Worm (Caenorhabditis elegans) whole organism, late embryonic: ENCODE data around the gene F49H12.4.

ENCODE experiments used
- C38D4.7 ChIP-seq: fragments of 200-800 bp; sonication (Bioruptor generic); optimal IDR thresholded peaks from 2 replicates; lab custom pipeline; 2018; ENCODE audit warnings: mild to moderate bottlenecking, missing genetic modification characterization, moderate library complexity, missing compliant biosample characterization
- F13H6.1 ChIP-seq: sonication (generic microtip); optimal IDR thresholded peaks from 2 replicates; lab custom pipeline; 2016; ENCODE audit warnings: missing genetic modification characterization, missing compliant biosample characterization
- T23F11.4 ChIP-seq: fragments of 200-800 bp; sonication (Bioruptor generic); optimal IDR thresholded peaks from 2 replicates; lab custom pipeline; 2018; ENCODE audit warnings: mild to moderate bottlenecking, missing genetic modification characterization, missing compliant biosample characterization
- ahr-1 ChIP-seq: sonication (generic microtip); optimal IDR thresholded peaks from 2 replicates; lab custom pipeline; 2016; ENCODE audit warnings: missing genetic modification characterization, missing compliant biosample characterization
- ama-1 ChIP-seq: fragments of 150-350 bp; optimal IDR thresholded peaks from 2 replicates; lab custom pipeline; 2014
- ceh-14 ChIP-seq: sonication (generic microtip); optimal IDR thresholded peaks from 2 replicates; lab custom pipeline; 2016; ENCODE audit warnings: missing genotype, missing genetic modification characterization, missing compliant biosample characterization
- ceh-18 ChIP-seq: sonication (generic microtip); optimal IDR thresholded peaks from 2 replicates; lab custom pipeline; 2016; ENCODE audit warnings: missing genetic modification characterization, missing compliant biosample characterization
- ceh-2 ChIP-seq: sonication (generic microtip); optimal IDR thresholded peaks from 2 replicates; lab custom pipeline; 2016; ENCODE audit warnings: missing genotype, missing genetic modification characterization, missing compliant biosample characterization
- ceh-34 ChIP-seq: sonication (generic microtip); optimal IDR thresholded peaks from 2 replicates; lab custom pipeline; 2016; ENCODE audit warnings: mild to moderate bottlenecking, missing genetic modification characterization, missing compliant biosample characterization
- ceh-9 ChIP-seq: sonication (generic microtip); optimal IDR thresholded peaks from 2 replicates; lab custom pipeline; 2016; ENCODE audit warnings: mild to moderate bottlenecking, missing genetic modification characterization, inconsistent platforms, missing compliant biosample characterization
- che-1 ChIP-seq: sonication (generic microtip); optimal IDR thresholded peaks from 2 replicates; lab custom pipeline; 2016; ENCODE audit warnings: mild to moderate bottlenecking, missing genetic modification characterization, missing compliant biosample characterization
- elt-2 ChIP-seq: sonication (generic microtip); optimal IDR thresholded peaks from 2 replicates; lab custom pipeline; 2016; ENCODE audit warnings: missing genetic modification reagents, missing genetic modification characterization, missing compliant biosample characterization
- ets-4 ChIP-seq: sonication (generic microtip); optimal IDR thresholded peaks from 2 replicates; lab custom pipeline; 2016; ENCODE audit warnings: missing genetic modification characterization, missing compliant biosample characterization
- fax-1 ChIP-seq: sonication (generic microtip); optimal IDR thresholded peaks from 2 replicates; lab custom pipeline; 2016; ENCODE audit warnings: missing genotype, missing genetic modification characterization, missing compliant biosample characterization
- hlh-30 ChIP-seq: sonication (generic microtip); optimal IDR thresholded peaks from 2 replicates; lab custom pipeline; 2017; ENCODE audit warnings: antibody characterized with exemption, missing genetic modification characterization, missing compliant biosample characterization; ENCODE audit not compliant: insufficient read depth
- hlh-6 ChIP-seq: sonication (generic microtip); optimal IDR thresholded peaks from 2 replicates; lab custom pipeline; 2016; ENCODE audit warnings: missing genotype, missing genetic modification characterization, missing compliant biosample characterization
- madf-2 ChIP-seq: sonication (generic microtip); optimal IDR thresholded peaks from 2 replicates; lab custom pipeline; 2017; ENCODE audit warnings: missing genetic modification characterization, missing compliant biosample characterization
- mec-3 ChIP-seq: sonication (generic microtip); optimal IDR thresholded peaks from 2 replicates; lab custom pipeline; 2016; ENCODE audit warnings: borderline replicate concordance, missing genetic modification characterization, missing compliant biosample characterization
- nfya-1 ChIP-seq: sonication (generic microtip); optimal IDR thresholded peaks from 2 replicates; lab custom pipeline; 2017; ENCODE audit warnings: missing genetic modification characterization, mild to moderate bottlenecking, missing compliant biosample characterization, antibody characterized with exemption, moderate library complexity
- pax-1 ChIP-seq: fragments of 150-350 bp; optimal IDR thresholded peaks from 2 replicates; lab custom pipeline; 2014; ENCODE audit warnings: missing biosample characterization, missing genetic modification characterization
- rnt-1 ChIP-seq: sonication (generic microtip); optimal IDR thresholded peaks from 2 replicates; lab custom pipeline; 2016; ENCODE audit warnings: missing genetic modification characterization, missing compliant biosample characterization
- sdc-2 ChIP-seq: sonication (generic microtip); optimal IDR thresholded peaks from 2 replicates; lab custom pipeline; 2016; ENCODE audit warnings: missing genotype, missing genetic modification characterization, missing compliant biosample characterization
- sox-2 ChIP-seq: fragments of 200-800 bp; sonication (Bioruptor generic); IDR thresholded peaks from 2 replicates; pipeline ENCODE4 v1.3.6; 2022; ENCODE audit warnings: missing genetic modification reagents, missing genetic modification characterization, missing compliant biosample characterization
- syd-9 ChIP-seq: sonication (generic microtip); optimal IDR thresholded peaks from 2 replicates; lab custom pipeline; 2016; ENCODE audit warnings: mild to moderate bottlenecking, missing genetic modification characterization, moderate library complexity, missing compliant biosample characterization
- tbx-2 ChIP-seq: sonication (generic microtip); optimal IDR thresholded peaks from 2 replicates; lab custom pipeline; 2016; ENCODE audit warnings: missing genetic modification characterization, missing compliant biosample characterization
- tbx-7 ChIP-seq: sonication (generic microtip); optimal IDR thresholded peaks from 2 replicates; lab custom pipeline; 2016; ENCODE audit warnings: missing genotype, missing genetic modification characterization, missing compliant biosample characterization
- ttx-3 ChIP-seq: sonication (generic microtip); optimal IDR thresholded peaks from 2 replicates; lab custom pipeline; 2016; ENCODE audit warnings: missing genetic modification reagents, missing genetic modification characterization, missing compliant biosample characterization
- unc-3 ChIP-seq, 2 experiments: fragments of 200-800 bp in 1 of 2; sonication (Bioruptor generic) in 1 of 2; sonication (generic microtip) in 1 of 2; conservative IDR thresholded peaks in 1 of 2; optimal IDR thresholded peaks in 1 of 2; 2 replicates each; pipeline versions ENCODE4 v1.3.6 to Lab custom; 2016 to 2022; ENCODE audit warnings: missing compliant biosample characterization in 2 of 2, missing genetic modification characterization in 2 of 2, missing genetic modification reagents in 1 of 2
- unc-42 ChIP-seq: sonication (generic microtip); optimal IDR thresholded peaks from 2 replicates; lab custom pipeline; 2016; ENCODE audit warnings: missing genotype, missing genetic modification characterization, missing compliant biosample characterization
- unc-55 ChIP-seq: sonication (generic microtip); optimal IDR thresholded peaks from 2 replicates; lab custom pipeline; 2017; ENCODE audit warnings: missing biosample characterization, missing genetic modification reagents, missing genetic modification characterization
- unc-86 ChIP-seq: sonication (generic microtip); optimal IDR thresholded peaks from 2 replicates; lab custom pipeline; 2016; ENCODE audit warnings: missing genetic modification characterization, missing compliant biosample characterization
- ztf-16 ChIP-seq: sonication (generic microtip); optimal IDR thresholded peaks from 2 replicates; lab custom pipeline; 2017; ENCODE audit warnings: missing genetic modification characterization, missing compliant biosample characterization

Gene F49H12.4

ce11 chrX:2085494-2085893 is 5.9 kb downstream of the F49H12.4 start:
- TF ChIP-seq ceh-9 (tag; lab: Kevin White, UChicago) = no peak
- no peak for TF ChIP-seq C38D4.7 (GFP tag; lab: Kevin White, UChicago)
- no peak for TF ChIP-seq sdc-2 (tag; lab: Kevin White, UChicago)
- TF ChIP-seq hlh-6 (tag; lab: Kevin White, UChicago) = no peak
- no peak for TF ChIP-seq ahr-1
- no peak for TF ChIP-seq che-1 (tag; lab: Kevin White, UChicago)
- TF ChIP-seq, all 69 proteins: peak for 0

- TF ChIP-seq unc-42 (peak; percentile 24), T23F11.4 (no peak)
Observed at ce11 chrX:2087716-2088115, 8.1 kb downstream of the F49H12.4 start.

ce11 chrX:2089434-2089833 is 9.8 kb downstream of the F49H12.4 start, which contains the start of gene lsy-2:
Gene lsy-2, plus strand, starts transcription at chrX:2089704.
- TF ChIP-seq hlh-30 (no peak), ahr-1 (no peak), sdc-2 (tag; lab: Kevin White, UChicago) (peak; percentile 46), elt-2 (tag; lab: Kevin White, UChicago) (peak; percentile 51), unc-55 (GFP tag; lab: Kevin White, UChicago) (peak; percentile 8), ceh-2 (tag; lab: Kevin White, UChicago) (no peak), unc-3 (GFP tag; conservative IDR thresholded peaks at IDR 0.05; lab: Robert Waterston, UW) (no peak), unc-3 (tag; optimal IDR thresholded peaks at IDR 0.05; lab: Kevin White, UChicago) (no peak), ceh-34 (tag; lab: Kevin White, UChicago) (peak; percentile 41), madf-2 (tag; lab: Kevin White, UChicago) (no peak), pax-1 (peak; percentile 37), nfya-1 (tag; lab: Kevin White, UChicago) (peak; percentile 87), ceh-14 (no peak), ceh-9 (tag; lab: Kevin White, UChicago) (no peak), tbx-7 (tag; lab: Kevin White, UChicago) (no peak), ttx-3 (no peak), rnt-1 (tag; lab: Kevin White, UChicago) (peak; percentile 26), mec-3 (tag; lab: Kevin White, UChicago) (no peak), ama-1 (lab: Kevin White, UChicago) (no peak), ets-4 (tag; lab: Kevin White, UChicago) (no peak), unc-86 (no peak), ztf-16 (tag; lab: Kevin White, UChicago) (no peak), ceh-18 (tag; lab: Kevin White, UChicago) (peak; percentile 16), tbx-2 (tag; lab: Kevin White, UChicago) (peak; percentile 3), F13H6.1 (tag; lab: Kevin White, UChicago) (no peak)

ce11 chrX:2090493-2090892 is 10.9 kb downstream of the F49H12.4 start:
- TF ChIP-seq fax-1 (tag; lab: Kevin White, UChicago) (no peak), sox-2 (no peak), hlh-30 (peak; percentile 54), elt-2 (tag; lab: Kevin White, UChicago) (peak; percentile 54), nfya-1 (tag; lab: Kevin White, UChicago) (peak; percentile 51)

- TF ChIP-seq unc-86 = no peak
Observed at ce11 chrX:2093169-2093568, 13.5 kb downstream of the F49H12.4 start, which contains the start of gene col-164. Gene col-164, plus strand, starts transcription at chrX:2093469.

- TF ChIP-seq syd-9 (tag; lab: Kevin White, UChicago) (peak; percentile 14), rnt-1 (tag; lab: Kevin White, UChicago) (no peak)
Observed at ce11 chrX:2094094-2094493, 14.5 kb downstream of the F49H12.4 start.
